Fruit fly (Drosophila melanogaster): Measurements from ENCODE around the gene NijA.
A peak's percentile ranks its signal among the peaks of the same experiment; 100 is the strongest.

Gene NijA

DNA sequence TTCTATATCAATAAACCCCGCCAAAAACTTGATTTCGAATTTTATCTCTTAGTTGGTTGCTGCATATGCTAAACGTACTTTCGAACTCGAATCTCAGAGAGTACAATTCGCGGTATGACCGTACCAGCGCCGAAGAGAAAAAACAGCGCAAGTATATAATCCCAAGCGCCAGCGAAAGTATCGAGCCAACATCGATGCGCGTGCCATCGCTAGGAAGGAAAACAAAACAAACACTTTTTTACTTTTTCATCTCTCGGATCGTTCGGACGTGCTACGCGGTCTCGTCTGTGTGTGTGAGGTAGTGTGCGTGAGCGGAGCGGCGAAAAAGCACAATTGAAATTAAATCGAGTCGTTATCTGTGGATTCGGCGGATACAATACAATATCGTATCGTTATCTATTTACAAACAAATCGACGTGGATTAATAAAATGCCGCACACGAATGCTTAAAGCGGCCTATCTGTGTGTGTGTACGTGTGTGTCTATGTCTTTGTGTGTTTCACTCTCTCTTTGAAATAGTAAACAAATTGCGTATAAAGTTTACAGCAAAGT, 32.1 kb downstream of the NijA start, which contains the start of gene simj:
TSS of gene simj (plus strand) at position 229 of the 552 bp plus-strand sequence.
- no peak for TF ChIP-seq CG6654 (GFP tag; optimal IDR thresholded peaks at IDR 0.05)
- TF ChIP-seq CG8944 (GFP tag; optimal IDR thresholded peaks at IDR 0.05): peak; percentile 39
- TF ChIP-seq Lhr (GFP tag; optimal IDR thresholded peaks at IDR 0.05): peak; percentile 74
- TF ChIP-seq Side (GFP tag; optimal IDR thresholded peaks at IDR 0.05): peak; percentile 36
- TF ChIP-seq maf-S (GFP tag; optimal IDR thresholded peaks at IDR 0.05): no peak
- TF ChIP-seq Ets65A (GFP tag): no peak
- no peak for TF ChIP-seq Bdp1 (GFP tag; optimal IDR thresholded peaks at IDR 0.05)
- peak; percentile 98 for TF ChIP-seq gfzf (GFP tag; optimal IDR thresholded peaks at IDR 0.05)
- peak; percentile 74 for TF ChIP-seq CG7963 (GFP tag; IDR thresholded peaks at IDR 0.05; ENCODE audit: partially characterized antibody)
- TF ChIP-seq cg (GFP tag; optimal IDR thresholded peaks at IDR 0.05): peak; percentile 94
- 0 out of 2 replicates have a peak, but pooled peaks have one; percentile 6 for TF ChIP-seq CG6689 (GFP tag; IDR thresholded peaks at IDR 0.05)
- TF ChIP-seq tio (GFP tag; optimal IDR thresholded peaks at IDR 0.05): no peak
- peak; percentile 21 for TF ChIP-seq Chrac-16 (GFP tag; optimal IDR thresholded peaks at IDR 0.05)
- no peak for TF ChIP-seq cwo (GFP tag; optimal IDR thresholded peaks at IDR 0.05)
- TF ChIP-seq fd3F (GFP tag; optimal IDR thresholded peaks at IDR 0.05): no peak
- TF ChIP-seq ab (GFP tag; optimal IDR thresholded peaks at IDR 0.05): no peak
- peak; percentile 87 for TF ChIP-seq Scr (GFP tag; IDR thresholded peaks at IDR 0.05; ENCODE audit: partially characterized antibody)
- TF ChIP-seq E2f2 (GFP tag; IDR thresholded peaks at IDR 0.05): peak; percentile 87
- no peak for TF ChIP-seq Usf (GFP tag; optimal IDR thresholded peaks at IDR 0.05)
- TF ChIP-seq HmgZ (tag; optimal IDR thresholded peaks at IDR 0.05): peak; percentile 89
- TF ChIP-seq Fer3 (tag; optimal IDR thresholded peaks at IDR 0.05): peak; percentile 41
- TF ChIP-seq zen (tag; optimal IDR thresholded peaks at IDR 0.05): peak; percentile 15
- TF ChIP-seq CG5245 (GFP tag; optimal IDR thresholded peaks at IDR 0.05): no peak
- peak; percentile 63; the same call in 1 of the 2 replicates for TF ChIP-seq CG14014 (GFP tag; IDR thresholded peaks at IDR 0.05)
- TF ChIP-seq tgo (GFP tag; IDR thresholded peaks at IDR 0.05): 0 out of 3 replicates have a peak, but pooled peaks have one; percentile 18
- TF ChIP-seq CG14860 (GFP tag; IDR thresholded peaks at IDR 0.05; ENCODE audit: partially characterized antibody): peak; percentile 55; the same call in 1 of the 3 replicates
- peak; percentile 21 for TF ChIP-seq CG12236 (GFP tag; optimal IDR thresholded peaks at IDR 0.05)
- TF ChIP-seq sob (GFP tag; IDR thresholded peaks at IDR 0.05): peak; percentile 77
- no peak for TF ChIP-seq trh (GFP tag; optimal IDR thresholded peaks at IDR 0.05)
- TF ChIP-seq jing (GFP tag; optimal IDR thresholded peaks at IDR 0.05): no peak
- TF ChIP-seq CG10654 (GFP tag; optimal IDR thresholded peaks at IDR 0.05): no peak
- peak; percentile 50 for TF ChIP-seq salm (tag; optimal IDR thresholded peaks at IDR 0.05)
- no peak for TF ChIP-seq lmd (GFP tag; IDR thresholded peaks at IDR 0.05)
- peak; percentile 67 for TF ChIP-seq bigmax (GFP tag; optimal IDR thresholded peaks at IDR 0.05)
- TF ChIP-seq Ravus (GFP tag; IDR thresholded peaks at IDR 0.05): no peak
- peak; percentile 29; the same call in 1 of the 2 replicates for TF ChIP-seq CG10959 (GFP tag; IDR thresholded peaks at IDR 0.05)
- no peak for TF ChIP-seq CG6854 (GFP tag; optimal IDR thresholded peaks at IDR 0.05)
- no peak for TF ChIP-seq usp (GFP tag; optimal IDR thresholded peaks at IDR 0.05)
- no peak for TF ChIP-seq CG10321 (GFP tag; IDR thresholded peaks at IDR 0.05)
- no peak for TF ChIP-seq Atf-2 (GFP tag; optimal IDR thresholded peaks at IDR 0.05)
- peak; percentile 59 for TF ChIP-seq hb (GFP tag; IDR thresholded peaks at IDR 0.05; ENCODE audit: partially characterized antibody)
- TF ChIP-seq zen2 (GFP tag; IDR thresholded peaks at IDR 0.05; ENCODE audit: partially characterized antibody): peak; percentile 80; the same call in 1 of the 3 replicates
- peak; percentile 69 for TF ChIP-seq CG33213 (GFP tag; optimal IDR thresholded peaks at IDR 0.05)
- TF ChIP-seq CG18599 (GFP tag; optimal IDR thresholded peaks at IDR 0.05): peak; percentile 61
- peak; percentile 51 for TF ChIP-seq CG3838 (GFP tag; optimal IDR thresholded peaks at IDR 0.05)
- peak; percentile 34 for TF ChIP-seq Bteb2 (GFP tag; optimal IDR thresholded peaks at IDR 0.05)
- TF ChIP-seq eve (GFP tag; optimal IDR thresholded peaks at IDR 0.05): peak in 1 of 2 experiments; percentile 76
- no peak for TF ChIP-seq Nf-YA (GFP tag; IDR thresholded peaks at IDR 0.05)
- no peak; the same call in 1 of the 2 replicates for TF ChIP-seq Taf1 (GFP tag; IDR thresholded peaks at IDR 0.05)
- TF ChIP-seq cas (GFP tag; IDR thresholded peaks at IDR 0.05): no peak
- TF ChIP-seq da (GFP tag; optimal IDR thresholded peaks at IDR 0.05): no peak
